Worm (Caenorhabditis elegans) whole organism, young adult: ENCODE measurements around the gene Y75B8A.28.
A peak's percentile ranks its signal among the peaks of the same experiment; 100 is the strongest.

Experiments
- B0336.3 ChIP-seq: fragments of 200-800 bp; sonication (Bioruptor generic); IDR thresholded peaks from 2 replicates; pipeline ENCODE4 v1.3.6; 2022; ENCODE audit warnings: missing genetic modification characterization, missing compliant biosample characterization
- D2030.7 ChIP-seq: fragments of 200-800 bp; sonication (Bioruptor generic); IDR thresholded peaks from 2 replicates; pipeline ENCODE4 v1.3.6; 2022; ENCODE audit warnings: missing genetic modification reagents, missing genetic modification characterization, missing compliant biosample characterization
- F10E7.11 ChIP-seq: sonication (generic microtip); optimal IDR thresholded peaks from 2 replicates; lab custom pipeline; 2017; ENCODE audit warnings: mild to moderate bottlenecking, missing genetic modification characterization, moderate library complexity, missing compliant biosample characterization
- F23B12.7 ChIP-seq: sonication (generic microtip); optimal IDR thresholded peaks from 2 replicates; lab custom pipeline; 2017; ENCODE audit warnings: missing genetic modification characterization, mild to moderate bottlenecking, missing compliant biosample characterization, antibody characterized with exemption, moderate library complexity; ENCODE audit not compliant: insufficient read depth
- F37B4.10 ChIP-seq: fragments of 200-800 bp; sonication (Bioruptor generic); IDR thresholded peaks from 2 replicates; pipeline ENCODE4 v1.3.6; 2022; ENCODE audit warnings: missing genetic modification characterization, missing compliant biosample characterization
- F52B5.7 ChIP-seq: sonication (generic microtip); optimal IDR thresholded peaks from 2 replicates; lab custom pipeline; 2016; ENCODE audit warnings: mild to moderate bottlenecking, missing genetic modification characterization, missing compliant biosample characterization
- F57C9.4 ChIP-seq: sonication (generic microtip); optimal IDR thresholded peaks from 2 replicates; lab custom pipeline; 2017; ENCODE audit warnings: mild to moderate bottlenecking, missing genetic modification characterization, missing compliant biosample characterization
- K11D2.4 ChIP-seq: fragments of 200-800 bp; sonication (Bioruptor generic); IDR thresholded peaks from 2 replicates; pipeline ENCODE4 v1.3.6; 2022; ENCODE audit warnings: missing genetic modification reagents, missing genetic modification characterization, missing compliant biosample characterization
- T26A5.8 ChIP-seq: sonication (generic microtip); optimal IDR thresholded peaks from 2 replicates; lab custom pipeline; 2016; ENCODE audit warnings: missing genetic modification characterization, missing compliant biosample characterization
- Y53F4B.3 ChIP-seq: fragments of 200-800 bp; sonication (Bioruptor generic); IDR thresholded peaks from 2 replicates; pipeline ENCODE4 v1.3.6; 2022; ENCODE audit warnings: missing genetic modification reagents, missing genetic modification characterization, missing compliant biosample characterization
- Y67H2A.10 ChIP-seq: fragments of 200-800 bp; sonication (Bioruptor generic); conservative IDR thresholded peaks from 2 replicates; pipeline ENCODE4 v1.3.6; 2022; ENCODE audit warnings: missing genetic modification reagents, missing genetic modification characterization, missing compliant biosample characterization
- Y95B8A.8 ChIP-seq: fragments of 200-800 bp; sonication (Bioruptor generic); IDR thresholded peaks from 2 replicates; pipeline ENCODE4 v1.3.6; 2022; ENCODE audit warnings: missing genetic modification reagents, missing genetic modification characterization, missing compliant biosample characterization
- akir-1 ChIP-seq: fragments of 200-800 bp; sonication (Bioruptor generic); optimal IDR thresholded peaks from 2 replicates; lab custom pipeline; 2018; ENCODE audit warnings: mild to moderate bottlenecking, missing genetic modification characterization, moderate library complexity, missing compliant biosample characterization
- bed-1 ChIP-seq: fragments of 200-800 bp; sonication (Bioruptor generic); IDR thresholded peaks from 2 replicates; pipeline ENCODE4 v1.3.6; 2022; ENCODE audit warnings: missing genetic modification reagents, missing genetic modification characterization, missing compliant biosample characterization
- ceh-27 ChIP-seq: fragments of 200-800 bp; sonication (Bioruptor generic); optimal IDR thresholded peaks from 2 replicates; lab custom pipeline; 2018; ENCODE audit warnings: mild to moderate bottlenecking, missing genetic modification characterization, moderate library complexity, missing compliant biosample characterization
- ceh-58 ChIP-seq: fragments of 200-800 bp; sonication (Bioruptor generic); IDR thresholded peaks from 2 replicates; pipeline ENCODE4 v1.3.6; 2022; ENCODE audit warnings: missing genetic modification characterization, missing compliant biosample characterization
- ceh-79 ChIP-seq: sonication (generic microtip); optimal IDR thresholded peaks from 2 replicates; lab custom pipeline; 2017; ENCODE audit warnings: mild to moderate bottlenecking, missing genetic modification characterization, missing compliant biosample characterization
- ceh-91 ChIP-seq: fragments of 200-800 bp; sonication (Bioruptor generic); IDR thresholded peaks from 2 replicates; pipeline ENCODE4 v1.3.6; 2022; ENCODE audit warnings: missing genetic modification reagents, missing genetic modification characterization, missing compliant biosample characterization
- die-1 ChIP-seq: sonication (generic microtip); optimal IDR thresholded peaks from 2 replicates; lab custom pipeline; 2016; ENCODE audit warnings: missing genotype, mild to moderate bottlenecking, missing genetic modification characterization, missing compliant biosample characterization
- dox-1 ChIP-seq: fragments of 200-800 bp; sonication (Bioruptor generic); IDR thresholded peaks from 2 replicates; pipeline ENCODE4 v1.3.6; 2022; ENCODE audit warnings: missing genetic modification reagents, missing genetic modification characterization, missing compliant biosample characterization
- dpff-1 ChIP-seq: sonication (generic microtip); optimal IDR thresholded peaks from 2 replicates; lab custom pipeline; 2017; ENCODE audit warnings: mild to moderate bottlenecking, missing genetic modification characterization, missing compliant biosample characterization
- egl-44 ChIP-seq: fragments of 200-800 bp; sonication (Bioruptor generic); IDR thresholded peaks from 2 replicates; pipeline ENCODE4 v1.3.6; 2022; ENCODE audit warnings: missing genetic modification reagents, missing genetic modification characterization, missing compliant biosample characterization
- fkh-3 ChIP-seq: sonication (generic microtip); optimal IDR thresholded peaks from 2 replicates; lab custom pipeline; 2016; ENCODE audit warnings: mild to moderate bottlenecking, missing genetic modification characterization, missing compliant biosample characterization
- gei-17 ChIP-seq: fragments of 200-800 bp; sonication (Bioruptor generic); optimal IDR thresholded peaks from 2 replicates; lab custom pipeline; 2018; ENCODE audit warnings: mild to moderate bottlenecking, missing genetic modification characterization, missing compliant biosample characterization
- him-1 ChIP-seq: sonication (generic microtip); optimal IDR thresholded peaks from 2 replicates; lab custom pipeline; 2016; ENCODE audit warnings: missing genotype, missing genetic modification reagents, missing genetic modification characterization, missing compliant biosample characterization
- hlh-26 ChIP-seq: fragments of 200-800 bp; sonication (Bioruptor generic); conservative IDR thresholded peaks from 2 replicates; pipeline ENCODE4 v1.3.6; 2022; ENCODE audit warnings: missing genetic modification reagents, missing genetic modification characterization, missing compliant biosample characterization
- lag-1 ChIP-seq: fragments of 200-800 bp; sonication (Bioruptor generic); IDR thresholded peaks from 2 replicates; pipeline ENCODE4 v1.3.6; 2022; ENCODE audit warnings: missing genetic modification reagents, missing genetic modification characterization, missing compliant biosample characterization
- let-607 ChIP-seq, 2 experiments: fragments of 200-800 bp in 1 of 2; sonication (Bioruptor generic) in 1 of 2; sonication (generic microtip) in 1 of 2; optimal IDR thresholded peaks; 2 replicates each; lab custom pipeline; 2016 to 2018; ENCODE audit warnings: mild to moderate bottlenecking in 2 of 2, missing compliant biosample characterization in 2 of 2, missing genetic modification characterization in 2 of 2, moderate library complexity in 2 of 2, missing genotype in 1 of 2
- lin-54 ChIP-seq: fragments of 200-800 bp; sonication (Bioruptor generic); optimal IDR thresholded peaks from 2 replicates; lab custom pipeline; 2018; ENCODE audit warnings: mild to moderate bottlenecking, missing genetic modification characterization, missing compliant biosample characterization
- lir-1 ChIP-seq: fragments of 200-800 bp; sonication (Bioruptor generic); conservative IDR thresholded peaks from 2 replicates; pipeline ENCODE4 v1.3.6; 2022; ENCODE audit warnings: missing genetic modification reagents, missing genetic modification characterization, missing compliant biosample characterization
- madf-3 ChIP-seq: fragments of 200-800 bp; sonication (Bioruptor generic); IDR thresholded peaks from 2 replicates; pipeline ENCODE4 v1.3.6; 2022; ENCODE audit warnings: missing genetic modification reagents, missing genetic modification characterization, missing compliant biosample characterization
- madf-6 ChIP-seq: fragments of 200-800 bp; sonication (Bioruptor generic); IDR thresholded peaks from 2 replicates; pipeline ENCODE4 v1.3.6; 2022; ENCODE audit warnings: missing genetic modification reagents, missing genetic modification characterization, missing compliant biosample characterization
- madf-8 ChIP-seq: fragments of 200-800 bp; sonication (Bioruptor generic); conservative IDR thresholded peaks from 2 replicates; pipeline ENCODE4 v1.3.6; 2022; ENCODE audit warnings: missing genetic modification reagents, missing genetic modification characterization, missing compliant biosample characterization
- nfya-2 ChIP-seq: fragments of 200-800 bp; sonication (Bioruptor generic); IDR thresholded peaks from 2 replicates; pipeline ENCODE4 v1.3.6; 2022; ENCODE audit warnings: missing genetic modification reagents, missing genetic modification characterization, missing compliant biosample characterization
- nhr-179 ChIP-seq: sonication (generic microtip); optimal IDR thresholded peaks from 2 replicates; lab custom pipeline; 2016; ENCODE audit warnings: mild to moderate bottlenecking, missing genetic modification characterization, missing compliant biosample characterization
- rec-8 ChIP-seq, 2 experiments: sonication (generic microtip); optimal IDR thresholded peaks; 2 replicates each; lab custom pipeline; 2016; ENCODE audit warnings: mild to moderate bottlenecking in 2 of 2, missing genetic modification characterization in 2 of 2, missing genetic modification reagents in 2 of 2, missing genotype in 2 of 2, missing biosample characterization in 1 of 2, missing compliant biosample characterization in 1 of 2, moderate library complexity in 1 of 2
- rpc-1 ChIP-seq, 2 experiments: fragments of 150-350 bp in 1 of 2; sonication (generic microtip) in 1 of 2; optimal IDR thresholded peaks; 2 replicates each; lab custom pipeline; 2014 to 2018; ENCODE audit warnings: missing biosample characterization in 1 of 2, missing genetic modification characterization in 1 of 2, missing genetic modification reagents in 1 of 2, missing genotype in 1 of 2
- sdz-38 ChIP-seq: sonication (generic microtip); optimal IDR thresholded peaks from 2 replicates; lab custom pipeline; 2016; ENCODE audit warnings: missing genotype, missing genetic modification characterization, missing compliant biosample characterization
- sea-2 ChIP-seq: fragments of 200-800 bp; sonication (Bioruptor generic); IDR thresholded peaks from 2 replicates; pipeline ENCODE4 v1.3.6; 2022; ENCODE audit warnings: missing genetic modification characterization, missing compliant biosample characterization
- snpc-1.1 ChIP-seq: sonication (generic microtip); optimal IDR thresholded peaks from 2 replicates; lab custom pipeline; 2017; ENCODE audit warnings: missing genetic modification characterization, mild to moderate bottlenecking, missing compliant biosample characterization, antibody characterized with exemption, moderate library complexity, missing genotype, missing genetic modification reagents; ENCODE audit not compliant: insufficient read depth
- snpc-1.3 ChIP-seq: sonication (generic microtip); optimal IDR thresholded peaks from 2 replicates; lab custom pipeline; 2017; ENCODE audit warnings: missing genetic modification characterization, mild to moderate bottlenecking, missing compliant biosample characterization, antibody characterized with exemption, moderate library complexity, missing genotype, missing genetic modification reagents; ENCODE audit not compliant: insufficient read depth
- snpc-4 ChIP-seq, 5 experiments: fragments of 150-350 bp in 1 of 5; sonication (generic microtip) in 4 of 5; optimal IDR thresholded peaks; 2 replicates each; lab custom pipeline; 2014 to 2018; ENCODE audit warnings: missing genetic modification characterization in 5 of 5, missing biosample characterization in 3 of 5, antibody characterized with exemption in 2 of 5, mild to moderate bottlenecking in 2 of 5, missing compliant biosample characterization in 2 of 5, missing genotype in 2 of 5, moderate library complexity in 2 of 5, missing genetic modification reagents in 1 of 5
- sptf-2 ChIP-seq: fragments of 200-800 bp; sonication (Bioruptor generic); optimal IDR thresholded peaks from 2 replicates; lab custom pipeline; 2018; ENCODE audit warnings: mild to moderate bottlenecking, missing genetic modification characterization, missing compliant biosample characterization
- unc-62 ChIP-seq: fragments of 150-350 bp; optimal IDR thresholded peaks from 2 replicates; lab custom pipeline; 2014; ENCODE audit warnings: missing biosample characterization, missing genetic modification reagents, missing genetic modification characterization
- zfh-2 ChIP-seq: fragments of 200-800 bp; sonication (Bioruptor generic); conservative IDR thresholded peaks from 2 replicates; pipeline ENCODE4 v1.3.6; 2022; ENCODE audit warnings: missing genetic modification reagents, missing genetic modification characterization, missing compliant biosample characterization
- ztf-25 ChIP-seq: fragments of 200-800 bp; sonication (Bioruptor generic); IDR thresholded peaks from 2 replicates; pipeline ENCODE4 v1.3.6; 2022; ENCODE audit warnings: missing genetic modification reagents, missing genetic modification characterization, missing compliant biosample characterization
- ztf-26 ChIP-seq: sonication (generic microtip); optimal IDR thresholded peaks from 2 replicates; lab custom pipeline; 2017; ENCODE audit warnings: missing genetic modification characterization, missing compliant biosample characterization
- ztf-28 ChIP-seq: fragments of 200-800 bp; sonication (Bioruptor generic); IDR thresholded peaks from 2 replicates; pipeline ENCODE4 v1.3.6; 2022; ENCODE audit warnings: missing genetic modification reagents, missing genetic modification characterization, missing compliant biosample characterization

Gene Y75B8A.28

DNA sequence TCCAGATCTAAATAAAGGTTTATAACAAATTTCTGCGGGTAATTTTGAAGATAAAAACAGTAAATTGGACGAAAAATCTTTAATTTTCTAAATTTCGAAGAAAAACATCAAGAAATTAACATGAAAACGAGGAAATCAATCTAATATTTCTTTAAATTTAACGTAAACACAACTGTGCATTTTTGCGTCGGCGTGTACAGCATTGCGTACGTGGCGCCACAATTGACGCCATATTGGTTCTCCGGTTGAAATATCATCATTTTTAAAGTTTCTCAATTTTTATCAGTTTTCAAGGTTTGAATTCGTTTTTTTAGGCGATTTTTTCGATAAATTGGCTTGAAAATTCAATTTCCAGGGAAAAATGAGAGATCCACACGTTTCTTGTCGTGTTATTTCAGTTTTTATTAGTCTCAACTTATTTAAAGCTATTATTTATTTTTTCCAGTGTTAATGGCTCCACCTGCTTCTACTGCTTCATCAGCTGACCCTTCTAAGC, 51.2 kb downstream of the Y75B8A.28 start, which contains the start of gene rpt-6 (continued):
- TF ChIP-seq hlh-26 (GFP tag; lab: Robert Waterston, UW) (no peak), rec-8 (tag; optimal IDR thresholded peaks at IDR 0.05; lab: Kevin White, UChicago) (no peak), unc-62 (GFP tag; lab: Kevin White, UChicago) (no peak), F57C9.4 (tag; lab: Kevin White, UChicago) (no peak), Y95B8A.8 (GFP tag; lab: Robert Waterston, UW) (no peak), T26A5.8 (tag; lab: Kevin White, UChicago) (no peak), Y67H2A.10 (GFP tag; lab: Robert Waterston, UW) (no peak), fkh-3 (tag; lab: Kevin White, UChicago) (no peak), sdz-38 (no peak), gei-17 (GFP tag; lab: Kevin White, UChicago) (no peak), ceh-27 (GFP tag; lab: Kevin White, UChicago) (no peak), sptf-2 (no peak), let-607 (tag; optimal IDR thresholded peaks at IDR 0.05; lab: Kevin White, UChicago) (no peak), dpff-1 (no peak), B0336.3 (GFP tag; lab: Robert Waterston, UW) (no peak), rpc-1 (optimal IDR thresholded peaks at IDR 0.05; lab: Kevin White, UChicago) (no peak), rpc-1 (tag; optimal IDR thresholded peaks at IDR 0.05; lab: Kevin White, UChicago) (no peak), F37B4.10 (GFP tag; lab: Robert Waterston, UW) (no peak), snpc-1.3 (tag; lab: Kevin White, UChicago) (peak; percentile 57), akir-1 (GFP tag; lab: Kevin White, UChicago) (no peak), ceh-91 (GFP tag; lab: Robert Waterston, UW) (no peak), ztf-25 (GFP tag; lab: Robert Waterston, UW) (no peak), madf-3 (GFP tag; lab: Robert Waterston, UW) (no peak), ztf-26 (tag; lab: Kevin White, UChicago) (no peak), F23B12.7 (peak; percentile 44), ceh-79 (no peak), lin-54 (peak; percentile 68), him-1 (tag; lab: Kevin White, UChicago) (no peak), sea-2 (GFP tag; lab: Robert Waterston, UW) (no peak), madf-8 (GFP tag; lab: Robert Waterston, UW) (no peak), Y53F4B.3 (GFP tag; lab: Robert Waterston, UW) (no peak), F52B5.7 (no peak), lir-1 (GFP tag; lab: Robert Waterston, UW) (no peak), K11D2.4 (GFP tag; lab: Robert Waterston, UW) (no peak), nhr-179 (tag; lab: Kevin White, UChicago) (no peak), ztf-28 (GFP tag; lab: Robert Waterston, UW) (no peak), bed-1 (no peak), zfh-2 (GFP tag; lab: Robert Waterston, UW) (no peak), D2030.7 (no peak), dox-1 (GFP tag; lab: Robert Waterston, UW) (no peak), F10E7.11 (tag; lab: Kevin White, UChicago) (no peak), egl-44 (GFP tag; lab: Robert Waterston, UW) (no peak), nfya-2 (GFP tag; lab: Robert Waterston, UW) (no peak), ceh-58 (GFP tag; lab: Robert Waterston, UW) (no peak), die-1 (no peak), snpc-1.1 (tag; lab: Kevin White, UChicago) (peak; percentile 21), madf-6 (peak; percentile 76), snpc-4 (GFP tag; optimal IDR thresholded peaks at IDR 0.05; lab: Kevin White, UChicago) (peak; percentile 5), snpc-4 (tag; optimal IDR thresholded peaks at IDR 0.05; lab: Kevin White, UChicago) (no peak), lag-1 (GFP tag; lab: Robert Waterston, UW) (no peak)
